Worm (Caenorhabditis elegans) whole organism, L4 larva: ENCODE results near the gene Y55D5A.1.

Experiments used
- F10B5.3 ChIP-seq: sonication (generic microtip); optimal IDR thresholded peaks from 2 replicates; lab custom pipeline; 2016; ENCODE audit warnings: mild to moderate bottlenecking, missing genetic modification characterization, missing compliant biosample characterization
- F26F4.8 ChIP-seq: fragments of 200-800 bp; sonication (Bioruptor generic); conservative IDR thresholded peaks from 2 replicates; pipeline ENCODE4 v1.3.6; 2022; ENCODE audit warnings: missing genetic modification characterization, missing compliant biosample characterization
- F44E2.7 ChIP-seq: fragments of 200-800 bp; sonication (Bioruptor generic); IDR thresholded peaks from 2 replicates; pipeline ENCODE4 v2.1.2; 2022; ENCODE audit warnings: missing genetic modification characterization, missing compliant biosample characterization
- F49E8.2 ChIP-seq: sonication (generic microtip); optimal IDR thresholded peaks from 2 replicates; lab custom pipeline; 2016; ENCODE audit warnings: missing compliant biosample characterization, mild to moderate bottlenecking, missing genetic modification characterization, borderline replicate concordance
- R02D3.7 ChIP-seq: fragments of 150-350 bp; sonication (generic microtip); optimal IDR thresholded peaks from 3 replicates; lab custom pipeline; 2014; ENCODE audit warnings: missing biosample characterization, missing genetic modification characterization
- Y105C5A.15 ChIP-seq: fragments of 200-800 bp; sonication (Bioruptor generic); IDR thresholded peaks from 2 replicates; pipeline ENCODE4 v1.3.6; 2022; ENCODE audit warnings: missing genetic modification characterization, missing compliant biosample characterization
- Y48G9A.11 ChIP-seq: fragments of 200-800 bp; sonication (Bioruptor generic); IDR thresholded peaks from 2 replicates; pipeline ENCODE4 v1.3.6; 2022; ENCODE audit warnings: missing genetic modification reagents, missing genetic modification characterization, missing compliant biosample characterization
- Y5F2A.4 ChIP-seq: fragments of 200-800 bp; sonication (Bioruptor generic); optimal IDR thresholded peaks from 2 replicates; lab custom pipeline; 2018; ENCODE audit warnings: mild to moderate bottlenecking, missing genetic modification characterization, missing compliant biosample characterization
- ZK337.2 ChIP-seq: fragments of 200-800 bp; sonication (Bioruptor generic); IDR thresholded peaks from 2 replicates; pipeline ENCODE4 v1.3.6; 2022; ENCODE audit warnings: missing genetic modification reagents, missing genetic modification characterization, missing compliant biosample characterization
- aly-2 ChIP-seq: sonication (generic microtip); optimal IDR thresholded peaks from 2 replicates; lab custom pipeline; 2018; ENCODE audit warnings: missing biosample characterization, missing genetic modification characterization
- ama-1 ChIP-seq: fragments of 150-350 bp; optimal IDR thresholded peaks from 2 replicates; lab custom pipeline; 2014; ENCODE audit warnings: inconsistent platforms, mixed read lengths
- ceh-28 ChIP-seq: fragments of 150-350 bp; optimal IDR thresholded peaks from 2 replicates; lab custom pipeline; 2014; ENCODE audit warnings: missing biosample characterization, missing genetic modification reagents, missing genetic modification characterization
- ceh-62 ChIP-seq: sonication (generic microtip); optimal IDR thresholded peaks from 2 replicates; lab custom pipeline; 2017; ENCODE audit warnings: missing biosample characterization, missing genetic modification characterization
- ceh-82 ChIP-seq: sonication (generic microtip); optimal IDR thresholded peaks from 2 replicates; lab custom pipeline; 2017; ENCODE audit warnings: missing biosample characterization, missing genetic modification characterization
- ces-1 ChIP-seq: fragments of 150-350 bp; sonication (generic microtip); optimal IDR thresholded peaks from 4 replicates; lab custom pipeline; 2014; ENCODE audit warnings: missing biosample characterization, missing genetic modification reagents, missing genetic modification characterization
- cey-2 ChIP-seq: sonication (generic microtip); optimal IDR thresholded peaks from 3 replicates; lab custom pipeline; 2017; ENCODE audit warnings: missing genetic modification characterization, mild to moderate bottlenecking, missing compliant biosample characterization, antibody characterized with exemption, borderline replicate concordance; ENCODE audit not compliant: insufficient read depth
- daf-12 ChIP-seq: fragments of 150-350 bp; optimal IDR thresholded peaks from 2 replicates; lab custom pipeline; 2014; ENCODE audit warnings: missing biosample characterization, missing genetic modification reagents, missing genetic modification characterization
- dmd-6 ChIP-seq: fragments of 200-800 bp; sonication (Bioruptor generic); IDR thresholded peaks from 2 replicates; pipeline ENCODE4 v1.3.6; 2022; ENCODE audit warnings: missing genetic modification reagents, missing genetic modification characterization, missing compliant biosample characterization
- dmd-8 ChIP-seq: fragments of 200-800 bp; sonication (Bioruptor generic); IDR thresholded peaks from 2 replicates; pipeline ENCODE4 v1.3.6; 2022; ENCODE audit warnings: missing genetic modification characterization, missing compliant biosample characterization
- dmd-9 ChIP-seq: fragments of 200-800 bp; sonication (Bioruptor generic); IDR thresholded peaks from 2 replicates; pipeline ENCODE4 v1.3.6; 2022; ENCODE audit warnings: missing genetic modification reagents, missing genetic modification characterization, missing compliant biosample characterization
- gei-8 ChIP-seq: fragments of 200-800 bp; sonication (Bioruptor generic); optimal IDR thresholded peaks from 2 replicates; lab custom pipeline; 2018; ENCODE audit warnings: mild to moderate bottlenecking, missing genetic modification characterization, missing compliant biosample characterization
- hlh-30 ChIP-seq: sonication (generic microtip); optimal IDR thresholded peaks from 2 replicates; lab custom pipeline; 2017; ENCODE audit warnings: antibody characterized with exemption, mild to moderate bottlenecking, missing genetic modification characterization, missing compliant biosample characterization; ENCODE audit not compliant: insufficient read depth
- hmg-1.1 ChIP-seq: fragments of 200-800 bp; sonication (Bioruptor generic); IDR thresholded peaks from 2 replicates; pipeline ENCODE4 v1.3.6; 2022; ENCODE audit warnings: missing genetic modification reagents, missing genetic modification characterization, missing compliant biosample characterization
- lin-29 ChIP-seq: fragments of 200-800 bp; sonication (Bioruptor generic); IDR thresholded peaks from 2 replicates; pipeline ENCODE4 v1.3.6; 2022; ENCODE audit warnings: missing genetic modification reagents, missing genetic modification characterization, missing compliant biosample characterization
- lsy-2 ChIP-seq, 2 experiments: fragments of 150-350 bp in 1 of 2; sonication (generic microtip) in 1 of 2; optimal IDR thresholded peaks; 2 replicates each; lab custom pipeline; 2014 to 2017; ENCODE audit warnings: missing biosample characterization in 2 of 2, missing genetic modification characterization in 2 of 2
- mep-1 ChIP-seq: fragments of 150-350 bp; sonication (generic microtip); optimal IDR thresholded peaks from 3 replicates; lab custom pipeline; 2014; ENCODE audit warnings: missing biosample characterization, missing genetic modification characterization
- mes-2 ChIP-seq: sonication (generic microtip); optimal IDR thresholded peaks from 2 replicates; lab custom pipeline; 2016; ENCODE audit warnings: missing genotype, mild to moderate bottlenecking, missing genetic modification characterization, missing compliant biosample characterization; ENCODE audit not compliant: poor library complexity, severe bottlenecking
- nhr-10 ChIP-seq: fragments of 150-350 bp; optimal IDR thresholded peaks from 2 replicates; lab custom pipeline; 2014; ENCODE audit warnings: missing biosample characterization, missing genetic modification characterization
- nhr-102 ChIP-seq: sonication (generic microtip); optimal IDR thresholded peaks from 2 replicates; lab custom pipeline; 2016; ENCODE audit warnings: mild to moderate bottlenecking, missing genetic modification characterization, moderate library complexity, missing compliant biosample characterization
- nhr-42 ChIP-seq: fragments of 200-800 bp; sonication (Bioruptor generic); IDR thresholded peaks from 2 replicates; pipeline ENCODE4 v1.3.6; 2022; ENCODE audit warnings: missing genetic modification characterization, missing compliant biosample characterization
- nhr-76 ChIP-seq: fragments of 150-350 bp; optimal IDR thresholded peaks from 2 replicates; lab custom pipeline; 2014; ENCODE audit warnings: missing biosample characterization, missing genetic modification characterization
- pha-4 ChIP-seq, 2 experiments: fragments of 150-350 bp in 1 of 2; fragments of 200-800 bp in 1 of 2; sonication (Bioruptor generic) in 1 of 2; IDR thresholded peaks in 1 of 2; optimal IDR thresholded peaks in 1 of 2; 2 replicates each; pipeline versions ENCODE4 v1.3.6 to Lab custom; 2014 to 2022; ENCODE audit warnings: missing genetic modification characterization in 2 of 2, missing genetic modification reagents in 2 of 2, missing biosample characterization in 1 of 2, missing compliant biosample characterization in 1 of 2
- pqm-1 ChIP-seq: sonication (generic microtip); optimal IDR thresholded peaks from 2 replicates; lab custom pipeline; 2017; ENCODE audit warnings: missing biosample characterization, missing genetic modification characterization
- rbr-2 ChIP-seq: sonication (generic microtip); optimal IDR thresholded peaks from 2 replicates; lab custom pipeline; 2016; ENCODE audit warnings: missing genotype, missing genetic modification characterization, missing compliant biosample characterization
- skn-1 ChIP-seq: fragments of 150-350 bp; optimal IDR thresholded peaks from 2 replicates; lab custom pipeline; 2014; ENCODE audit warnings: missing biosample characterization, missing genetic modification characterization
- tag-97 ChIP-seq: fragments of 200-800 bp; sonication (Bioruptor generic); IDR thresholded peaks from 2 replicates; pipeline ENCODE4 v1.3.6; 2022; ENCODE audit warnings: missing genetic modification characterization, missing compliant biosample characterization
- unc-39 ChIP-seq: sonication (generic microtip); optimal IDR thresholded peaks from 2 replicates; lab custom pipeline; 2017; ENCODE audit warnings: missing biosample characterization, missing genetic modification characterization
- unc-62 ChIP-seq, 3 experiments: fragments of 150-350 bp in 1 of 3; sonication (generic microtip); optimal IDR thresholded peaks in 2 of 3; peaks in 1 of 3; 1 replicate in 1 of 3; 2 replicates in 2 of 3; lab custom pipeline; 2014 to 2017; ENCODE audit warnings: missing biosample characterization in 3 of 3, missing genetic modification characterization in 3 of 3, missing genetic modification reagents in 3 of 3, missing genotype in 1 of 3
- zfp-2 ChIP-seq: sonication (generic microtip); optimal IDR thresholded peaks from 2 replicates; lab custom pipeline; 2016; ENCODE audit warnings: mild to moderate bottlenecking, missing genetic modification characterization, missing compliant biosample characterization
- zip-2 ChIP-seq: fragments of 150-350 bp; optimal IDR thresholded peaks from 2 replicates; lab custom pipeline; 2014; ENCODE audit warnings: missing biosample characterization, missing genetic modification characterization

The Y55D5A.1 gene

DNA sequence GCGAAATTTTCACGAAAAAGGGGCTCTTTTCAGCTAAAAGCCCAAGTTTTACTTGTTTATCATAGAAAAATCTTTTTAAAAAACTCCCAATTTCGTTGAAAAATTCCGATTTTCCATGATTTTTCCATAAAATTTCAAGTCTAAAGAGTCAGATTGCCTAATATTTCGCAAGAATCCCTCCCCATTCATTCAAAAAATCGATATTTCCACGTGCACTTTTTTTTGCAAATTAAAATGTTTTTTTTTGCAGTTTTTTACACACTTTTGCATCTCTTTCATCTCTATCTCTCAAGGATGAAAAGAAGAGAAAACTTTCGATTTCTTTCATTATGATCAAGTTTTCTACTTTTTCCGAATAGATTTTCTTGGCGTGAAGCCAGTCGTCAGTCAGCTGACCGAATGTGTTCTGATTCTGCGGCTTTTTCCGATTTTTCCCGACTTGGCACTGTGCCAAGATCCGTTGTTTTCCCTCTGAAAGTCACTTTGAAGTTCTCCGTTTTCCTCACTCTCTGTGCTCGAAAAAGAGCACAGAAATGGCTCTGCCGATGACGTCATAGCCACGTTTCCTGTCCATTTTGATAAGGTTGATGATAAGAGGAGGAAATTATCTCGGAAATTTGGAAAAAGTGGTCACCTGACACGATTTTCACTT, 33.8 kb upstream of the Y55D5A.1 start (continued):
- no peak for TF ChIP-seq ZK337.2 (GFP tag; lab: Robert Waterston, UW)
- TF ChIP-seq nhr-102 = peak; percentile 45
- no peak for TF ChIP-seq F26F4.8 (GFP tag; lab: Robert Waterston, UW)
- TF ChIP-seq nhr-42 = no peak
- no peak for TF ChIP-seq cey-2 (tag; lab: Kevin White, UChicago)
- TF ChIP-seq ama-1 (lab: Kevin White, UChicago) = no peak
- TF ChIP-seq ceh-62 (tag; lab: Kevin White, UChicago) = no peak
- no peak for TF ChIP-seq Y48G9A.11 (GFP tag; lab: Robert Waterston, UW)
- TF ChIP-seq aly-2 = no peak
- TF ChIP-seq Y105C5A.15 (GFP tag; lab: Robert Waterston, UW) = no peak
- TF ChIP-seq lsy-2 (tag; optimal IDR thresholded peaks at IDR 0.05; lab: Kevin White, UChicago) = peak in 1 of 2 experiments; percentile 46
- TF ChIP-seq dmd-6 (GFP tag; lab: Robert Waterston, UW) = peak; percentile 82
- TF ChIP-seq pqm-1 = peak; percentile 44
- TF ChIP-seq hmg-1.1 (GFP tag; lab: Robert Waterston, UW) = no peak
- TF ChIP-seq rbr-2 (tag; lab: Kevin White, UChicago) = no peak
- TF ChIP-seq zip-2 = peak; percentile 94
- no peak for TF ChIP-seq skn-1
- no peak for TF ChIP-seq daf-12 (tag; lab: Kevin White, UChicago)
- no peak for TF ChIP-seq mes-2
- no peak for TF ChIP-seq F49E8.2
- no peak for TF ChIP-seq F10B5.3 (tag; lab: Kevin White, UChicago)
- TF ChIP-seq dmd-8 (GFP tag; lab: Robert Waterston, UW) = no peak
- TF ChIP-seq pha-4 (GFP tag; IDR thresholded peaks at IDR 0.05; lab: Robert Waterston, UW) = no peak
- no peak for TF ChIP-seq pha-4 (tag; optimal IDR thresholded peaks at IDR 0.05; lab: Kevin White, UChicago)
- peak; percentile 18 for TF ChIP-seq mep-1 (tag; lab: Kevin White, UChicago)
- TF ChIP-seq unc-39 (tag; lab: Kevin White, UChicago) = no peak
- TF ChIP-seq gei-8 (GFP tag; lab: Kevin White, UChicago) = no peak
- TF ChIP-seq lin-29 (GFP tag; lab: Robert Waterston, UW) = peak; percentile 36; the same call in 1 of the 2 replicates
- TF ChIP-seq, all 104 proteins: peak for 20

DNA sequence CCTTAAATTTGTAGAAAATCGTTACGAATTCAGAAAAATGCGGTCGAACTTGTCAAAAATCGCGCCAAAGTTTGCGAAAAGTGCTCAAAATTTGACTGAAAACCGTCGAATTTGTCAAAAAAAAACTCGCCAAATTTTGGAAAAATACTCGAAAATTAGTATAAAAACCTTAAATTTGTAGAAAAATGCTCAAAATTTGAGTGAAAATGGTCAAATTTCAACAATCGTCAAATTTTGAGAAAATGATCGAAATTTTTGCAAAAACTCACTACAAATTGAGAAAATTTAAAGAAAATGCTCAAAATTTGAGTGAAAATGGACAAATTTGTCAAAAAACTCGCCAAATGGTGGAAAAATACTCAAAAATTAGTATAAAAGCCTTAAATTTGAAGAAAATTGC, 29.8 kb upstream of the Y55D5A.1 start:
- TF ChIP-seq unc-62 (GFP tag; optimal IDR thresholded peaks at IDR 0.05 in 1 of 2; lab: Kevin White, UChicago) (peak in 1 of 2 experiments; percentile 93), unc-62 (tag; optimal IDR thresholded peaks at IDR 0.05; lab: Kevin White, UChicago) (no peak), hlh-30 (tag; lab: Kevin White, UChicago) (no peak), ceh-82 (no peak), aly-2 (no peak), ces-1 (GFP tag; lab: Kevin White, UChicago) (no peak)
- TF ChIP-seq, all 104 proteins: peak for 1

DNA sequence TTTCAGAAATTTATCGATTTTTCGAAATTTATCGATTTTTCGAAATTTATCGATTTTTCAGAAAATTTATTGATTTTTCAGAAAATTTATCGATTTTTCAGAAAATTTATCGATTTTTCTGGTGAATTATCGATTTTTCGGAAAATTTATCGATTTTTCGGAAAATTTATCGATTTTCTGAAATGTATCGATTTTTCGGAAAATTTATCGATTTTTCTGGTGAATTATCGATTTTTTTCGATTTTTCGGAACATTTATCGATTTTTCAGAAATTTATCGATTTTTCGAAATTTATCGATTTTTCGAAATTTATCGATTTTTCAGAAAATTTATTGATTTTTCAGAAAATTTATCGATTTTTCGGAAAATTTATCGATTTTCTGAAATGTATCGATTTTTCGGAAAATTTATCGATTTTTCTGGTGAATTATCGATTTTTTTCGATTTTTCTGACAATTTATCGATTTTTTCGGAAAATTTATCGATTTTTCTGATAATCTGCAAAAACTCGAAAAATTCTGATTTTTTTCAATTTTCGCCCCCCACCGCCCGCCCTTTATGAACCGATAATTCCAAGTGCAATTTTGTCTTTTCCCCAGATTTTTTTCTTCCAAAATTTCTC, 21.4 kb upstream of the Y55D5A.1 start:
- TF ChIP-seq ceh-28 (tag; lab: Kevin White, UChicago) (peak; percentile 98), F44E2.7 (GFP tag; lab: Robert Waterston, UW) (peak; percentile 85)

DNA sequence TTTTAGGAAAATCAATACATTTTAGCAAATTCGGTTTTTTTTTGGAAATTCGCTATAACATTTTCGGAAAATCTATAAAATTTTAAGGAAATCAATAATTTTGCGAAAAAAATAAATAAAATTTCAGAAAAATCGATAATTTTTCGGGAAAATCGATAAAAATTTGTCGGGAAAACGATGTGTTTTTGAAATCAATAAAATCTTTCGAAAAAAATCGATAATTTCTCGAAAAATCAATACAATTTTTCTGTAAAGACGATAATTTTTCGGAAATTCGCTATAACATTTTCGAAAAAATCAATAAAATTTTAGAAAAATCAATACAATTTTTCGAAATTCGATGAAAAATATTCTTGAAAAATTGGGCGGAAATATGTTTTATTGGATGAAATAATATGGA, 20.4 kb upstream of the Y55D5A.1 start:
- TF ChIP-seq R02D3.7 (no peak), ceh-28 (tag; lab: Kevin White, UChicago) (peak; percentile 70), rbr-2 (tag; lab: Kevin White, UChicago) (no peak), Y48G9A.11 (GFP tag; lab: Robert Waterston, UW) (no peak), nhr-76 (tag; lab: Kevin White, UChicago) (no peak), tag-97 (no peak), Y5F2A.4 (GFP tag; lab: Kevin White, UChicago) (no peak), zfp-2 (no peak), F10B5.3 (tag; lab: Kevin White, UChicago) (no peak), dmd-9 (GFP tag; lab: Robert Waterston, UW) (no peak), nhr-10 (tag; lab: Kevin White, UChicago) (no peak), unc-62 (GFP tag; optimal IDR thresholded peaks at IDR 0.05 in 1 of 2; lab: Kevin White, UChicago) (peak in 1 of 2 experiments; percentile 22), unc-62 (tag; optimal IDR thresholded peaks at IDR 0.05; lab: Kevin White, UChicago) (no peak)
